Fruit fly (Drosophila melanogaster) whole organism, embryonic: ENCODE measurements around the gene tub.

Experiments used
- B-H2 ChIP-seq: fragments of 200-800 bp; sonication (Bioruptor generic); optimal IDR thresholded peaks from 2 replicates; lab custom pipeline; 2018; ENCODE audit warnings: missing biosample characterization, mild to moderate bottlenecking, missing genetic modification characterization
- CG10321 ChIP-seq: fragments of 200-800 bp; sonication (Bioruptor generic); IDR thresholded peaks from 2 replicates; pipeline ENCODE4 v1.3.6; 2022; ENCODE audit warnings: missing biosample characterization, missing genetic modification characterization
- CG10543 ChIP-seq: fragments of 200-800 bp; sonication (Bioruptor generic); optimal IDR thresholded peaks from 3 replicates; lab custom pipeline; 2017; ENCODE audit warnings: missing biosample characterization, mild to moderate bottlenecking, missing genetic modification characterization, moderate library complexity
- CG11093 ChIP-seq: fragments of 200-800 bp; sonication (Bioruptor generic); IDR thresholded peaks from 3 replicates; pipeline ENCODE4 v1.3.6; 2022; ENCODE audit warnings: missing biosample characterization, missing genetic modification characterization
- CG12744 ChIP-seq: fragments of 200-800 bp; sonication (Bioruptor generic); optimal IDR thresholded peaks from 2 replicates; lab custom pipeline; 2016; ENCODE audit warnings: missing biosample characterization, missing genetic modification characterization
- CG17359 ChIP-seq: fragments of 200-800 bp; sonication (Bioruptor generic); optimal IDR thresholded peaks from 3 replicates; lab custom pipeline; 2018; ENCODE audit warnings: missing biosample characterization, mild to moderate bottlenecking, missing genetic modification characterization, moderate library complexity
- CG1832 ChIP-seq: fragments of 200-800 bp; sonication (Bioruptor generic); optimal IDR thresholded peaks from 2 replicates; lab custom pipeline; 2017; ENCODE audit warnings: missing biosample characterization, mild to moderate bottlenecking, missing genetic modification characterization, inconsistent platforms
- CG30020 ChIP-seq: fragments of 200-800 bp; optimal IDR thresholded peaks from 2 replicates; lab custom pipeline; 2019; ENCODE audit warnings: missing biosample characterization, mild to moderate bottlenecking, missing genetic modification characterization, moderate library complexity
- CG3281 ChIP-seq: fragments of 200-800 bp; sonication (Bioruptor generic); optimal IDR thresholded peaks from 3 replicates; lab custom pipeline; 2017; ENCODE audit warnings: missing biosample characterization, mild to moderate bottlenecking, missing genetic modification characterization
- CG42726 ChIP-seq: fragments of 200-800 bp; sonication (Bioruptor generic); IDR thresholded peaks from 2 replicates; pipeline ENCODE4 v1.3.6; 2022; ENCODE audit warnings: missing biosample characterization, missing genetic modification characterization; ENCODE audit not compliant: partially characterized antibody
- CG4282 ChIP-seq: fragments of 200-800 bp; sonication (Bioruptor generic); optimal IDR thresholded peaks from 2 replicates; lab custom pipeline; 2016; ENCODE audit warnings: missing biosample characterization, missing genetic modification characterization
- CG4328 ChIP-seq: fragments of 200-800 bp; sonication (Bioruptor generic); optimal IDR thresholded peaks from 3 replicates; lab custom pipeline; 2017; ENCODE audit warnings: missing biosample characterization, missing genetic modification reagents, missing genetic modification characterization
- CG8944 ChIP-seq: fragments of 200-800 bp; sonication (Bioruptor generic); optimal IDR thresholded peaks from 3 replicates; lab custom pipeline; 2016; ENCODE audit warnings: missing biosample characterization, missing genetic modification characterization
- CG9797 ChIP-seq: fragments of 200-800 bp; sonication (Bioruptor generic); optimal IDR thresholded peaks from 3 replicates; lab custom pipeline; 2018; ENCODE audit warnings: missing biosample characterization, mild to moderate bottlenecking, missing genetic modification characterization
- Dll ChIP-seq: fragments of 200-800 bp; sonication (Bioruptor generic); IDR thresholded peaks from 4 replicates; pipeline ENCODE4 v1.3.6; 2022; ENCODE audit warnings: missing biosample characterization, missing genetic modification characterization; ENCODE audit not compliant: partially characterized antibody
- Doc2 ChIP-seq: fragments of 200-800 bp; sonication (Bioruptor generic); IDR thresholded peaks from 2 replicates; pipeline ENCODE4 v1.3.6; 2022; ENCODE audit warnings: missing biosample characterization, missing genetic modification characterization
- Doc3 ChIP-seq: fragments of 200-800 bp; sonication (Bioruptor generic); IDR thresholded peaks from 3 replicates; pipeline ENCODE4 v1.3.6; 2022; ENCODE audit warnings: missing biosample characterization, missing genetic modification characterization; ENCODE audit not compliant: partially characterized antibody
- Dp ChIP-seq: fragments of 200-800 bp; sonication (Bioruptor generic); optimal IDR thresholded peaks from 2 replicates; lab custom pipeline; 2018; ENCODE audit warnings: missing biosample characterization, mild to moderate bottlenecking, missing genetic modification characterization, moderate library complexity
- Ets97D ChIP-seq: fragments of 200-800 bp; sonication (Bioruptor generic); optimal IDR thresholded peaks from 3 replicates; lab custom pipeline; 2016; ENCODE audit warnings: missing biosample characterization, missing genetic modification characterization
- Gug ChIP-seq: fragments of 200-800 bp; sonication (Bioruptor generic); IDR thresholded peaks from 4 replicates; pipeline ENCODE4 v1.3.6; 2022; ENCODE audit warnings: missing biosample characterization, missing genetic modification characterization
- H15 ChIP-seq: fragments of 200-800 bp; sonication (Bioruptor generic); IDR thresholded peaks from 3 replicates; pipeline ENCODE4 v1.3.6; 2022; ENCODE audit warnings: missing biosample characterization, missing genetic modification characterization
- H2.0 ChIP-seq: fragments of 200-800 bp; sonication (Bioruptor generic); IDR thresholded peaks from 2 replicates; pipeline ENCODE4 v1.3.6; 2022; ENCODE audit warnings: missing biosample characterization, missing genetic modification characterization
- HLH3B ChIP-seq: fragments of 200-800 bp; sonication (Bioruptor generic); IDR thresholded peaks from 2 replicates; pipeline ENCODE4 v1.3.6; 2022; ENCODE audit warnings: missing biosample characterization, missing genetic modification characterization
- HLH54F ChIP-seq: fragments of 200-800 bp; sonication (Bioruptor generic); optimal IDR thresholded peaks from 3 replicates; lab custom pipeline; 2016; ENCODE audit warnings: missing biosample characterization, missing genetic modification characterization
- Hmr ChIP-seq: fragments of 200-800 bp; sonication (Bioruptor generic); optimal IDR thresholded peaks from 3 replicates; lab custom pipeline; 2017; ENCODE audit warnings: mild to moderate bottlenecking, missing biosample characterization, missing genetic modification reagents, missing genetic modification characterization
- Hr39 ChIP-seq: fragments of >200 bp; optimal IDR thresholded peaks from 2 replicates; lab custom pipeline; 2017
- MESR4 ChIP-seq: fragments of 200-800 bp; sonication (Bioruptor generic); optimal IDR thresholded peaks from 2 replicates; lab custom pipeline; 2018; ENCODE audit warnings: missing biosample characterization, mild to moderate bottlenecking, missing genetic modification characterization, moderate library complexity
- Mad ChIP-seq: fragments of 200-800 bp; sonication (Bioruptor generic); optimal IDR thresholded peaks from 2 replicates; lab custom pipeline; 2016; ENCODE audit warnings: missing biosample characterization, missing genetic modification characterization
- Nf-YA ChIP-seq: fragments of 200-800 bp; sonication (Bioruptor generic); IDR thresholded peaks from 2 replicates; pipeline ENCODE4 v1.3.6; 2022; ENCODE audit warnings: missing biosample characterization, missing genetic modification characterization
- Sox100B ChIP-seq: fragments of 200-800 bp; sonication (Bioruptor generic); optimal IDR thresholded peaks from 3 replicates; lab custom pipeline; 2018; ENCODE audit warnings: missing biosample characterization, mild to moderate bottlenecking, missing genetic modification characterization
- Stat92E ChIP-seq, 3 experiments: fragments of >200 bp in 2 of 3; fragments of 200-800 bp in 1 of 3; sonication (Bioruptor generic) in 1 of 3; optimal IDR thresholded peaks; 2 replicates each; lab custom pipeline; 2017 to 2019; ENCODE audit warnings: missing biosample characterization in 3 of 3, missing genetic modification characterization in 3 of 3, mild to moderate bottlenecking in 1 of 3, moderate library complexity in 1 of 3
- YL-1 ChIP-seq: fragments of 200-800 bp; sonication (Bioruptor generic); optimal IDR thresholded peaks from 3 replicates; lab custom pipeline; 2017; ENCODE audit warnings: missing biosample characterization, mild to moderate bottlenecking, missing genetic modification characterization
- bigmax ChIP-seq: fragments of 200-800 bp; sonication (Bioruptor generic); optimal IDR thresholded peaks from 2 replicates; lab custom pipeline; 2018; ENCODE audit warnings: missing biosample characterization, mild to moderate bottlenecking, missing genetic modification characterization
- cad ChIP-seq: fragments of >200 bp; optimal IDR thresholded peaks from 2 replicates; lab custom pipeline; 2017; ENCODE audit warnings: missing biosample characterization, missing genetic modification characterization
- cas ChIP-seq: fragments of 200-800 bp; sonication (Bioruptor generic); IDR thresholded peaks from 2 replicates; pipeline ENCODE4 v1.3.6; 2022; ENCODE audit warnings: missing biosample characterization, missing genetic modification characterization
- ewg ChIP-seq: fragments of 200-800 bp; sonication (Bioruptor generic); optimal IDR thresholded peaks from 3 replicates; lab custom pipeline; 2017; ENCODE audit warnings: mild to moderate bottlenecking, missing biosample characterization, missing genetic modification reagents, missing genetic modification characterization
- jumu ChIP-seq: fragments of 200-800 bp; sonication (Bioruptor generic); optimal IDR thresholded peaks from 3 replicates; lab custom pipeline; 2016; ENCODE audit warnings: missing biosample characterization, missing genetic modification characterization
- luna ChIP-seq: fragments of 200-800 bp; sonication (Bioruptor generic); optimal IDR thresholded peaks from 2 replicates; lab custom pipeline; 2016; ENCODE audit warnings: missing biosample characterization, missing genetic modification characterization
- maf-S ChIP-seq: fragments of 200-800 bp; sonication (Bioruptor generic); optimal IDR thresholded peaks from 2 replicates; lab custom pipeline; 2016; ENCODE audit warnings: missing biosample characterization, missing genetic modification characterization
- mld ChIP-seq: fragments of 200-800 bp; sonication (Bioruptor generic); IDR thresholded peaks from 3 replicates; pipeline ENCODE4 v1.3.6; 2022; ENCODE audit warnings: missing biosample characterization, missing genetic modification characterization; ENCODE audit not compliant: partially characterized antibody
- nau ChIP-seq: fragments of 200-800 bp; sonication (Bioruptor generic); optimal IDR thresholded peaks from 3 replicates; lab custom pipeline; 2017; ENCODE audit warnings: missing biosample characterization, mild to moderate bottlenecking, missing genetic modification characterization, missing genetic modification reagents
- phol ChIP-seq: fragments of 200-800 bp; sonication (Bioruptor generic); optimal IDR thresholded peaks from 3 replicates; lab custom pipeline; 2018; ENCODE audit warnings: missing biosample characterization, mild to moderate bottlenecking, missing genetic modification characterization, moderate library complexity
- pros ChIP-seq: fragments of 200-800 bp; sonication (Bioruptor generic); optimal IDR thresholded peaks from 3 replicates; lab custom pipeline; 2019; ENCODE audit warnings: missing biosample characterization, mild to moderate bottlenecking, missing genetic modification characterization, moderate library complexity
- row ChIP-seq: fragments of 200-800 bp; sonication (Bioruptor generic); IDR thresholded peaks from 3 replicates; pipeline ENCODE4 v1.3.6; 2022; ENCODE audit warnings: missing biosample characterization, missing genetic modification characterization
- sc ChIP-seq, 3 experiments: fragments of >200 bp in 2 of 3; fragments of 200-800 bp in 1 of 3; sonication (Bioruptor generic) in 1 of 3; optimal IDR thresholded peaks; 2 replicates in 2 of 3; 3 replicates in 1 of 3; lab custom pipeline; 2017; ENCODE audit warnings: mild to moderate bottlenecking in 1 of 3, missing biosample characterization in 1 of 3, missing genetic modification characterization in 1 of 3, missing genetic modification reagents in 1 of 3
- sob ChIP-seq: fragments of 200-800 bp; sonication (Bioruptor generic); IDR thresholded peaks from 2 replicates; pipeline ENCODE4 v1.3.6; 2022; ENCODE audit warnings: missing biosample characterization, missing genetic modification characterization
- vnd ChIP-seq: fragments of 200-800 bp; sonication (Bioruptor generic); IDR thresholded peaks from 3 replicates; pipeline ENCODE4 v1.3.6; 2022; ENCODE audit warnings: missing biosample characterization, missing genetic modification characterization; ENCODE audit not compliant: partially characterized antibody

The tub gene

dm6 chr3R:4381079-4381919, 6.2 kb upstream of the tub start, which contains the start of gene Cont (continued):
- TF ChIP-seq sc (optimal IDR thresholded peaks at IDR 0.05; lab: Kevin White, UChicago) (no peak), sc (GFP tag; optimal IDR thresholded peaks at IDR 0.05; lab: Kevin White, UChicago) (no peak), CG42726 (GFP tag; lab: Robert Waterston, UW) (peak; percentile 93), Gug (peak; percentile 14; the same call in 1 of the 4 replicates), Mad (GFP tag; lab: Kevin White, UChicago) (peak; percentile 6), pros (GFP tag; lab: Kevin White, UChicago) (no peak), CG3281 (no peak), CG17359 (tag; lab: Kevin White, UChicago) (no peak), CG10321 (GFP tag; lab: Robert Waterston, UW) (no peak), row (peak; percentile 37; the same call in 1 of the 3 replicates), Dp (GFP tag; lab: Kevin White, UChicago) (peak; percentile 97), jumu (no peak), Hr39 (lab: Kevin White, UChicago) (no peak), CG12744 (GFP tag; lab: Kevin White, UChicago) (no peak), HLH3B (GFP tag; lab: Robert Waterston, UW) (no peak), Stat92E (GFP tag; optimal IDR thresholded peaks at IDR 0.05; lab: Kevin White, UChicago) (no peak), CG9797 (GFP tag; lab: Kevin White, UChicago) (peak; percentile 59), H15 (GFP tag; lab: Robert Waterston, UW) (no peak), H2.0 (GFP tag; lab: Robert Waterston, UW) (no peak), CG1832 (GFP tag; lab: Kevin White, UChicago) (no peak), phol (tag; lab: Kevin White, UChicago) (peak; percentile 68), sob (GFP tag; lab: Robert Waterston, UW) (no peak), bigmax (no peak), luna (GFP tag; lab: Kevin White, UChicago) (no peak), cas (GFP tag; lab: Robert Waterston, UW) (no peak), maf-S (no peak), HLH54F (GFP tag; lab: Kevin White, UChicago) (no peak), nau (GFP tag; lab: Kevin White, UChicago) (no peak), Doc2 (GFP tag; lab: Robert Waterston, UW) (no peak), CG10543 (GFP tag; lab: Kevin White, UChicago) (no peak), CG11093 (GFP tag; lab: Robert Waterston, UW) (no peak), YL-1 (GFP tag; lab: Kevin White, UChicago) (peak; percentile 79), Dll (peak; percentile 91), CG8944 (GFP tag; lab: Kevin White, UChicago) (no peak), B-H2 (GFP tag; lab: Kevin White, UChicago) (peak; percentile 22), cad (no peak), Nf-YA (GFP tag; lab: Robert Waterston, UW) (no peak), Doc3 (GFP tag; lab: Robert Waterston, UW) (peak; percentile 89), Ets97D (GFP tag; lab: Kevin White, UChicago) (peak; percentile 38), CG4282 (no peak), mld (GFP tag; lab: Robert Waterston, UW) (peak; percentile 82), CG4328 (GFP tag; lab: Kevin White, UChicago) (no peak), Sox100B (GFP tag; lab: Kevin White, UChicago) (no peak), Hmr (GFP tag; lab: Kevin White, UChicago) (no peak), CG30020 (tag; lab: Kevin White, UChicago) (peak; percentile 61), MESR4 (GFP tag; lab: Kevin White, UChicago) (peak; percentile 72), ewg (peak; percentile 6), vnd (GFP tag; lab: Robert Waterston, UW) (peak; percentile 86)
